Worm (Caenorhabditis elegans): ENCODE results near the gene rcs-1.

ce11 chrX:8854409-8854808 is 26.1 kb upstream of the rcs-1 start:
- TF ChIP-seq nhr-237 (tag; optimal IDR thresholded peaks at IDR 0.05) (no peak), unc-39 (tag; optimal IDR thresholded peaks at IDR 0.05) (no peak), lin-13 (tag; optimal IDR thresholded peaks at IDR 0.05) (no peak), unc-62 (GFP tag; optimal IDR thresholded peaks at IDR 0.05) (no peak), nhr-76 (tag; optimal IDR thresholded peaks at IDR 0.05) (no peak)
